Worm (Caenorhabditis elegans) whole organism, early embryonic: ENCODE measurements around the gene nadk-1.

Experiments
- F13C5.2 ChIP-seq: sonication (generic microtip); optimal IDR thresholded peaks from 2 replicates; lab custom pipeline; 2017; ENCODE audit warnings: mild to moderate bottlenecking, missing genetic modification characterization, inconsistent platforms, missing compliant biosample characterization
- ama-1 ChIP-seq: fragments of 150-350 bp; optimal IDR thresholded peaks from 2 replicates; lab custom pipeline; 2014
- ceh-13 ChIP-seq: fragments of 200-800 bp; sonication (Bioruptor generic); optimal IDR thresholded peaks from 2 replicates; lab custom pipeline; 2018; ENCODE audit warnings: mild to moderate bottlenecking, missing genetic modification characterization, missing compliant biosample characterization
- ceh-36 ChIP-seq: sonication (generic microtip); optimal IDR thresholded peaks from 2 replicates; lab custom pipeline; 2016; ENCODE audit warnings: missing genetic modification characterization, inconsistent platforms, missing compliant biosample characterization
- ets-7 ChIP-seq: sonication (generic microtip); optimal IDR thresholded peaks from 2 replicates; lab custom pipeline; 2016; ENCODE audit warnings: missing genotype, missing genetic modification characterization, missing compliant biosample characterization
- flt-1 ChIP-seq: fragments of 200-800 bp; sonication (Bioruptor generic); IDR thresholded peaks from 2 replicates; pipeline ENCODE4 v1.3.6; 2022; ENCODE audit warnings: missing genetic modification characterization, missing compliant biosample characterization
- hmbx-1 ChIP-seq: sonication (generic microtip); optimal IDR thresholded peaks from 2 replicates; lab custom pipeline; 2016; ENCODE audit warnings: mild to moderate bottlenecking, missing genetic modification characterization, missing compliant biosample characterization
- hmg-4 ChIP-seq: fragments of 200-800 bp; sonication (Bioruptor generic); optimal IDR thresholded peaks from 2 replicates; lab custom pipeline; 2018; ENCODE audit warnings: mild to moderate bottlenecking, missing genetic modification characterization, missing compliant biosample characterization
- tbx-11 ChIP-seq: fragments of 200-800 bp; sonication (Bioruptor generic); IDR thresholded peaks from 2 replicates; pipeline ENCODE4 v1.3.6; 2022; ENCODE audit warnings: missing genetic modification characterization, missing compliant biosample characterization
- tbx-37 ChIP-seq: fragments of 200-800 bp; sonication (Bioruptor generic); conservative IDR thresholded peaks from 2 replicates; pipeline ENCODE4 v1.3.6; 2022; ENCODE audit warnings: missing genetic modification reagents, missing genetic modification characterization, missing compliant biosample characterization

DNA sequence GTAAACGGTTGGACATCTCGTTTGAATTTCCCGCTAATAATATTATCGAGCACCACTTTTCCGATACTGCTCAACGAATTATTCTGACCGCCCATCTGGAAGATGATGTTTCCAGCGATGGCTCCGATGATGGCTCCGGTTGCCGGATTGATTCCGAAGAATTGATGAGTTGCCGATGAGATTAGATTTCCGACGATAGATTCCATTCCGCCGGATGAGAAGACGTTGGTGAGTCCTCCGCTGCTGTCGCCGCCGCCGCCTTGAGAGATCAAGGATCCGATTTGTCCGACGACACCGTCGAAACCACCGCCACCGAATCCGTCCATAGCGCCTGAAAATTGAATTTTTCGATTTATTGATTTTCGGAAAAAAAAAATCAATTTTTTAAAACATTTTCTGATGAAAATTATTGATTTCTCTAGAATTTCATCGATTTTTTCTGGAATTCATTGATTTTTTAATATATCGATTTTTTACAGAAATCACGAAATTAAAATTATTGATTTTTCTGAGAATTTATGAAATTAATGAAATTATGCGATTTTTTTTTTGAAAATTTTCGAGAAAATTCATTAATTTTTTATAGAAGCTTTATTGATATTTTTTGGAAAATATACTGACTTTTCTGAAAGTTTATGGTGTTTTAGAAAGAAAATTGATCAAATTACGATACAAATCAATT, 12.7 kb upstream of the nadk-1 start:
- TF ChIP-seq ama-1 (lab: Kevin White, UChicago) (no peak), ceh-36 (tag; lab: Kevin White, UChicago) (no peak), flt-1 (GFP tag; lab: Robert Waterston, UW) (no peak), hmbx-1 (tag; lab: Kevin White, UChicago) (no peak), ets-7 (tag; lab: Kevin White, UChicago) (no peak), tbx-37 (GFP tag; lab: Robert Waterston, UW) (no peak), hmg-4 (no peak), tbx-11 (GFP tag; lab: Robert Waterston, UW) (no peak), ceh-13 (no peak), F13C5.2 (tag; lab: Kevin White, UChicago) (no peak)
